Worm (Caenorhabditis elegans) whole organism, young adult: ENCODE measurements around the gene chca-1.

Experiments
- F39B2.1 ChIP-seq: fragments of 200-800 bp; sonication (Bioruptor generic); IDR thresholded peaks from 2 replicates; pipeline ENCODE4 v1.3.6; 2022; ENCODE audit warnings: missing genetic modification reagents, missing genetic modification characterization, missing compliant biosample characterization
- F49E8.2 ChIP-seq: sonication (generic microtip); optimal IDR thresholded peaks from 3 replicates; lab custom pipeline; 2017; ENCODE audit warnings: missing genetic modification characterization, mild to moderate bottlenecking, missing compliant biosample characterization, antibody characterized with exemption, moderate library complexity; ENCODE audit not compliant: insufficient read depth
- Y53F4B.3 ChIP-seq: fragments of 200-800 bp; sonication (Bioruptor generic); IDR thresholded peaks from 2 replicates; pipeline ENCODE4 v1.3.6; 2022; ENCODE audit warnings: missing genetic modification reagents, missing genetic modification characterization, missing compliant biosample characterization
- Y79H2A.3 ChIP-seq: fragments of 200-800 bp; sonication (Bioruptor generic); conservative IDR thresholded peaks from 2 replicates; pipeline ENCODE4 v1.3.6; 2022; ENCODE audit warnings: missing genetic modification reagents, missing genetic modification characterization, missing compliant biosample characterization
- ama-1 ChIP-seq, 3 experiments: fragments of 150-350 bp in 1 of 3; sonication (generic microtip) in 2 of 3; optimal IDR thresholded peaks; 2 replicates each; lab custom pipeline; 2014 to 2018; ENCODE audit warnings: missing biosample characterization in 2 of 3, missing genetic modification characterization in 2 of 3, missing genetic modification reagents in 2 of 3
- aptf-3 ChIP-seq: fragments of 200-800 bp; sonication (Bioruptor generic); IDR thresholded peaks from 2 replicates; pipeline ENCODE4 v1.3.6; 2022; ENCODE audit warnings: missing genetic modification characterization, missing compliant biosample characterization
- ccch-3 ChIP-seq: fragments of 200-800 bp; sonication (Bioruptor generic); optimal IDR thresholded peaks from 2 replicates; lab custom pipeline; 2018; ENCODE audit warnings: mild to moderate bottlenecking, missing genetic modification characterization, missing compliant biosample characterization
- cebp-1 ChIP-seq, 2 experiments: fragments of 200-800 bp in 1 of 2; sonication (Bioruptor generic) in 1 of 2; sonication (generic microtip) in 1 of 2; IDR thresholded peaks in 1 of 2; optimal IDR thresholded peaks in 1 of 2; 2 replicates each; pipeline versions ENCODE4 v1.3.6 to Lab custom; 2017 to 2022; ENCODE audit warnings: missing compliant biosample characterization in 2 of 2, missing genetic modification characterization in 2 of 2, mild to moderate bottlenecking in 1 of 2, missing genetic modification reagents in 1 of 2, moderate library complexity in 1 of 2
- cebp-2 ChIP-seq: fragments of 200-800 bp; sonication (Bioruptor generic); IDR thresholded peaks from 2 replicates; pipeline ENCODE4 v1.3.6; 2022; ENCODE audit warnings: missing genetic modification characterization, missing compliant biosample characterization
- hlh-26 ChIP-seq: fragments of 200-800 bp; sonication (Bioruptor generic); conservative IDR thresholded peaks from 2 replicates; pipeline ENCODE4 v1.3.6; 2022; ENCODE audit warnings: missing genetic modification reagents, missing genetic modification characterization, missing compliant biosample characterization
- nfya-2 ChIP-seq: fragments of 200-800 bp; sonication (Bioruptor generic); IDR thresholded peaks from 2 replicates; pipeline ENCODE4 v1.3.6; 2022; ENCODE audit warnings: missing genetic modification reagents, missing genetic modification characterization, missing compliant biosample characterization
- nfyb-1 ChIP-seq: fragments of 200-800 bp; sonication (Bioruptor generic); IDR thresholded peaks from 2 replicates; pipeline ENCODE4 v1.3.6; 2022; ENCODE audit warnings: missing genetic modification reagents, missing genetic modification characterization, missing compliant biosample characterization
- snpc-4 ChIP-seq, 5 experiments: fragments of 150-350 bp in 1 of 5; sonication (generic microtip) in 4 of 5; optimal IDR thresholded peaks; 2 replicates each; lab custom pipeline; 2014 to 2018; ENCODE audit warnings: missing genetic modification characterization in 5 of 5, missing biosample characterization in 3 of 5, antibody characterized with exemption in 2 of 5, mild to moderate bottlenecking in 2 of 5, missing compliant biosample characterization in 2 of 5, missing genotype in 2 of 5, moderate library complexity in 2 of 5, missing genetic modification reagents in 1 of 5
- unc-62 ChIP-seq: fragments of 150-350 bp; optimal IDR thresholded peaks from 2 replicates; lab custom pipeline; 2014; ENCODE audit warnings: missing biosample characterization, missing genetic modification reagents, missing genetic modification characterization

ce11 chrIV:9632094-9632493 is 19.1 kb upstream of the chca-1 start:
- no peak for TF ChIP-seq snpc-4 (GFP tag; optimal IDR thresholded peaks at IDR 0.05; lab: Kevin White, UChicago)
- no peak for TF ChIP-seq snpc-4 (tag; optimal IDR thresholded peaks at IDR 0.05; lab: Kevin White, UChicago)
- no peak for TF ChIP-seq cebp-2 (GFP tag; lab: Robert Waterston, UW)
- TF ChIP-seq nfya-2, result no peak
- no peak for TF ChIP-seq Y79H2A.3 (GFP tag; lab: Robert Waterston, UW)
- TF ChIP-seq unc-62 (GFP tag; lab: Kevin White, UChicago), result no peak
- TF ChIP-seq F39B2.1 (GFP tag; lab: Robert Waterston, UW), result no peak
- no peak for TF ChIP-seq Y53F4B.3 (GFP tag; lab: Robert Waterston, UW)
- no peak for TF ChIP-seq aptf-3 (GFP tag; lab: Robert Waterston, UW)
- no peak for TF ChIP-seq cebp-1 (GFP tag; IDR thresholded peaks at IDR 0.05; lab: Robert Waterston, UW)
- TF ChIP-seq cebp-1 (tag; optimal IDR thresholded peaks at IDR 0.05; lab: Kevin White, UChicago), result no peak
- no peak for TF ChIP-seq hlh-26 (GFP tag; lab: Robert Waterston, UW)
- no peak for TF ChIP-seq F49E8.2 (tag; lab: Kevin White, UChicago)
- no peak for TF ChIP-seq nfyb-1 (GFP tag; lab: Robert Waterston, UW)
- TF ChIP-seq ccch-3 (GFP tag; lab: Kevin White, UChicago), result no peak
- TF ChIP-seq ama-1 (optimal IDR thresholded peaks at IDR 0.05; lab: Kevin White, UChicago), result no peak
- no peak for TF ChIP-seq ama-1 (GFP tag; optimal IDR thresholded peaks at IDR 0.05; lab: Kevin White, UChicago)
